Worm (Caenorhabditis elegans) whole organism, young adult: ENCODE data around the gene fbxa-179.
A peak's percentile ranks its signal among the peaks of the same experiment; 100 is the strongest.

Experiments
- B0261.1 ChIP-seq: sonication (generic microtip); optimal IDR thresholded peaks from 2 replicates; lab custom pipeline; 2016; ENCODE audit warnings: mild to moderate bottlenecking, missing genetic modification characterization, moderate library complexity, missing compliant biosample characterization
- C17E4.6 ChIP-seq: fragments of 200-800 bp; sonication (Bioruptor generic); IDR thresholded peaks from 2 replicates; pipeline ENCODE4 v1.3.6; 2022; ENCODE audit warnings: missing genetic modification reagents, missing genetic modification characterization, missing compliant biosample characterization
- D2030.7 ChIP-seq: fragments of 200-800 bp; sonication (Bioruptor generic); IDR thresholded peaks from 2 replicates; pipeline ENCODE4 v1.3.6; 2022; ENCODE audit warnings: missing genetic modification reagents, missing genetic modification characterization, missing compliant biosample characterization
- K12H6.12 ChIP-seq: fragments of 200-800 bp; sonication (Bioruptor generic); optimal IDR thresholded peaks from 2 replicates; lab custom pipeline; 2018; ENCODE audit warnings: mild to moderate bottlenecking, missing genetic modification characterization, missing compliant biosample characterization
- aptf-2 ChIP-seq: fragments of 200-800 bp; sonication (Bioruptor generic); conservative IDR thresholded peaks from 2 replicates; pipeline ENCODE4 v1.3.6; 2022; ENCODE audit warnings: missing genetic modification reagents, missing genetic modification characterization, missing compliant biosample characterization
- athp-1 ChIP-seq: sonication (generic microtip); optimal IDR thresholded peaks from 2 replicates; lab custom pipeline; 2017; ENCODE audit warnings: mild to moderate bottlenecking, missing genetic modification characterization, missing compliant biosample characterization
- attf-3 ChIP-seq: fragments of 200-800 bp; sonication (Bioruptor generic); conservative IDR thresholded peaks from 2 replicates; pipeline ENCODE4 v1.3.6; 2022; ENCODE audit warnings: missing genetic modification reagents, missing genetic modification characterization, missing compliant biosample characterization
- cebp-1 ChIP-seq, 2 experiments: fragments of 200-800 bp in 1 of 2; sonication (Bioruptor generic) in 1 of 2; sonication (generic microtip) in 1 of 2; IDR thresholded peaks in 1 of 2; optimal IDR thresholded peaks in 1 of 2; 2 replicates each; pipeline versions ENCODE4 v1.3.6 to Lab custom; 2017 to 2022; ENCODE audit warnings: missing compliant biosample characterization in 2 of 2, missing genetic modification characterization in 2 of 2, mild to moderate bottlenecking in 1 of 2, missing genetic modification reagents in 1 of 2, moderate library complexity in 1 of 2
- cebp-2 ChIP-seq: fragments of 200-800 bp; sonication (Bioruptor generic); IDR thresholded peaks from 2 replicates; pipeline ENCODE4 v1.3.6; 2022; ENCODE audit warnings: missing genetic modification characterization, missing compliant biosample characterization
- ceh-100 ChIP-seq: fragments of 200-800 bp; sonication (Bioruptor generic); IDR thresholded peaks from 2 replicates; pipeline ENCODE4 v1.3.6; 2022; ENCODE audit warnings: missing genetic modification reagents, missing genetic modification characterization, missing compliant biosample characterization
- ceh-79 ChIP-seq: sonication (generic microtip); optimal IDR thresholded peaks from 2 replicates; lab custom pipeline; 2017; ENCODE audit warnings: mild to moderate bottlenecking, missing genetic modification characterization, missing compliant biosample characterization
- dox-1 ChIP-seq: fragments of 200-800 bp; sonication (Bioruptor generic); IDR thresholded peaks from 2 replicates; pipeline ENCODE4 v1.3.6; 2022; ENCODE audit warnings: missing genetic modification reagents, missing genetic modification characterization, missing compliant biosample characterization
- egl-44 ChIP-seq: fragments of 200-800 bp; sonication (Bioruptor generic); IDR thresholded peaks from 2 replicates; pipeline ENCODE4 v1.3.6; 2022; ENCODE audit warnings: missing genetic modification reagents, missing genetic modification characterization, missing compliant biosample characterization
- him-1 ChIP-seq: sonication (generic microtip); optimal IDR thresholded peaks from 2 replicates; lab custom pipeline; 2016; ENCODE audit warnings: missing genotype, missing genetic modification reagents, missing genetic modification characterization, missing compliant biosample characterization
- hlh-12 ChIP-seq: sonication (generic microtip); optimal IDR thresholded peaks from 2 replicates; lab custom pipeline; 2016; ENCODE audit warnings: missing genetic modification characterization, missing compliant biosample characterization
- hlh-26 ChIP-seq: fragments of 200-800 bp; sonication (Bioruptor generic); conservative IDR thresholded peaks from 2 replicates; pipeline ENCODE4 v1.3.6; 2022; ENCODE audit warnings: missing genetic modification reagents, missing genetic modification characterization, missing compliant biosample characterization
- hmg-20 ChIP-seq: fragments of 200-800 bp; sonication (Bioruptor generic); IDR thresholded peaks from 2 replicates; pipeline ENCODE4 v1.3.6; 2022; ENCODE audit warnings: missing genetic modification reagents, missing genetic modification characterization, missing compliant biosample characterization
- lag-1 ChIP-seq: fragments of 200-800 bp; sonication (Bioruptor generic); IDR thresholded peaks from 2 replicates; pipeline ENCODE4 v1.3.6; 2022; ENCODE audit warnings: missing genetic modification reagents, missing genetic modification characterization, missing compliant biosample characterization
- let-607 ChIP-seq, 2 experiments: fragments of 200-800 bp in 1 of 2; sonication (Bioruptor generic) in 1 of 2; sonication (generic microtip) in 1 of 2; optimal IDR thresholded peaks; 2 replicates each; lab custom pipeline; 2016 to 2018; ENCODE audit warnings: mild to moderate bottlenecking in 2 of 2, missing compliant biosample characterization in 2 of 2, missing genetic modification characterization in 2 of 2, moderate library complexity in 2 of 2, missing genotype in 1 of 2
- lin-26 ChIP-seq: fragments of 200-800 bp; sonication (Bioruptor generic); IDR thresholded peaks from 2 replicates; pipeline ENCODE4 v1.3.6; 2022; ENCODE audit warnings: missing genetic modification reagents, missing genetic modification characterization, missing compliant biosample characterization
- lin-40 ChIP-seq: sonication (generic microtip); optimal IDR thresholded peaks from 2 replicates; lab custom pipeline; 2016; ENCODE audit warnings: missing genetic modification characterization, mild to moderate bottlenecking, missing compliant biosample characterization, missing genotype, missing genetic modification reagents
- lsl-1 ChIP-seq: fragments of 200-800 bp; sonication (Bioruptor generic); optimal IDR thresholded peaks from 2 replicates; lab custom pipeline; 2018; ENCODE audit warnings: mild to moderate bottlenecking, missing genetic modification characterization, moderate library complexity, missing compliant biosample characterization
- madf-3 ChIP-seq: fragments of 200-800 bp; sonication (Bioruptor generic); IDR thresholded peaks from 2 replicates; pipeline ENCODE4 v1.3.6; 2022; ENCODE audit warnings: missing genetic modification reagents, missing genetic modification characterization, missing compliant biosample characterization
- mel-28 ChIP-seq: sonication (generic microtip); optimal IDR thresholded peaks from 2 replicates; lab custom pipeline; 2016; ENCODE audit warnings: borderline replicate concordance, mild to moderate bottlenecking, missing genetic modification characterization, missing compliant biosample characterization
- pbrm-1 ChIP-seq: fragments of 200-800 bp; sonication (Bioruptor generic); IDR thresholded peaks from 2 replicates; pipeline ENCODE4 v1.3.6; 2022; ENCODE audit warnings: missing genetic modification reagents, missing genetic modification characterization, missing compliant biosample characterization
- repo-1 ChIP-seq: sonication (generic microtip); optimal IDR thresholded peaks from 2 replicates; lab custom pipeline; 2017; ENCODE audit warnings: mild to moderate bottlenecking, missing genetic modification characterization, missing compliant biosample characterization
- rpc-1 ChIP-seq, 2 experiments: fragments of 150-350 bp in 1 of 2; sonication (generic microtip) in 1 of 2; optimal IDR thresholded peaks; 2 replicates each; lab custom pipeline; 2014 to 2018; ENCODE audit warnings: missing biosample characterization in 1 of 2, missing genetic modification characterization in 1 of 2, missing genetic modification reagents in 1 of 2, missing genotype in 1 of 2
- snpc-1.3 ChIP-seq: sonication (generic microtip); optimal IDR thresholded peaks from 2 replicates; lab custom pipeline; 2017; ENCODE audit warnings: missing genetic modification characterization, mild to moderate bottlenecking, missing compliant biosample characterization, antibody characterized with exemption, moderate library complexity, missing genotype, missing genetic modification reagents; ENCODE audit not compliant: insufficient read depth
- snpc-4 ChIP-seq, 5 experiments: fragments of 150-350 bp in 1 of 5; sonication (generic microtip) in 4 of 5; optimal IDR thresholded peaks; 2 replicates each; lab custom pipeline; 2014 to 2018; ENCODE audit warnings: missing genetic modification characterization in 5 of 5, missing biosample characterization in 3 of 5, antibody characterized with exemption in 2 of 5, mild to moderate bottlenecking in 2 of 5, missing compliant biosample characterization in 2 of 5, missing genotype in 2 of 5, moderate library complexity in 2 of 5, missing genetic modification reagents in 1 of 5
- tbx-9 ChIP-seq: sonication (generic microtip); optimal IDR thresholded peaks from 2 replicates; lab custom pipeline; 2016; ENCODE audit warnings: borderline replicate concordance, missing genetic modification characterization, inconsistent platforms, missing compliant biosample characterization
- zim-3 ChIP-seq: sonication (generic microtip); optimal IDR thresholded peaks from 2 replicates; lab custom pipeline; 2017; ENCODE audit warnings: mild to moderate bottlenecking, missing genetic modification characterization, moderate library complexity, missing compliant biosample characterization
- ztf-18 ChIP-seq: sonication (generic microtip); optimal IDR thresholded peaks from 2 replicates; lab custom pipeline; 2016; ENCODE audit warnings: missing genotype, mild to moderate bottlenecking, missing genetic modification characterization, missing compliant biosample characterization
- ztf-26 ChIP-seq: sonication (generic microtip); optimal IDR thresholded peaks from 2 replicates; lab custom pipeline; 2017; ENCODE audit warnings: missing genetic modification characterization, missing compliant biosample characterization

fbxa-179 gene

DNA sequence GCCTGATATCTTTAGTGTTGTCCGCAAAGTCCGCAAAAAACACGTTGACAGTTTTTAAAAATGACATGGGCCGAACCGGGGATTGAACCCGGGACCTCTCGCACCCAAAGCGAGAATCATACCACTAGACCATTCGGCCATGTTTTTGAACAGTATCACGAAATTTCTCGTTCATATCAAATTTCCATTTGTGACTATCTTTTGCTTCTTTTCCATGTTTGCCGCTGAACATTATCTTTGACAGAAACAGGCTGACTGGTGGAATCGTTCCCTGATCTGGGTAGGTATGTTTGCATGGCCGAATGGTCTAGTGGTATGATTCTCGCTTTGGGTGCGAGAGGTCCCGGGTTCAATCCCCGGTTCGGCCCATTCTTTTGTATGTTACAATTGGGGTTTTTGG lies 25.1 kb upstream of the fbxa-179 start (continued):
- TF ChIP-seq zim-3 (tag; lab: Kevin White, UChicago): peak; percentile 68
- peak; percentile 26 for TF ChIP-seq athp-1 (tag; lab: Kevin White, UChicago)
- peak; percentile 83; the same call in 1 of the 2 replicates for TF ChIP-seq dox-1
- peak; percentile 64 for TF ChIP-seq D2030.7 (GFP tag; lab: Robert Waterston, UW)
- peak; percentile 79 for TF ChIP-seq lin-40
- TF ChIP-seq him-1 (tag; lab: Kevin White, UChicago): peak; percentile 56

DNA sequence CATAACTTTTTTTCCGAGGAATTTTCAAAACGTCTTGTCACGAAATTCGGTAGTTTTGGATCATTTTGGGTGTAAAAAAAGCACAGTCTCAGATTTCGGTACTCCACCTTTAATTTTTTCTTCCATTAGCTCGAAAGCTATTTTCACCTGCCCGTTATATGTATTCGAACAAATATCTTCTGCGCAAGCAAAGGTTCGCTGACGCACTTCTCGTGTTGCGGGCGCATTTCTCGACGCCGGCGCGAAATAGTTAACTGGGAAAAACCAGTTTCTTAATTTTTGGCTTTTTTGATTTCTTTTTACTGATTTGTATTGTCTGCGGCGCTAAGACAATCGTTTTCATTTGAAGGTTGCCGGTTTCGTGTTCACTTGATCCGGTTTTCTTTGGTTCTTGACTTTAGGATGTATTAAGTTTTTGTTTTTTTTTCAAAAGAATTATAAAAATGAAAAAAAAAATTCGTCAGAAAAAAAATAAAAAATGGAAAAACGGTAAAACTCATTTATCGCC lies 23.0 kb upstream of the fbxa-179 start:
- TF ChIP-seq ztf-18 (tag; lab: Kevin White, UChicago): peak; percentile 65
- no peak for TF ChIP-seq cebp-1 (GFP tag; IDR thresholded peaks at IDR 0.05; lab: Robert Waterston, UW)
- TF ChIP-seq cebp-1 (tag; optimal IDR thresholded peaks at IDR 0.05; lab: Kevin White, UChicago): no peak

DNA sequence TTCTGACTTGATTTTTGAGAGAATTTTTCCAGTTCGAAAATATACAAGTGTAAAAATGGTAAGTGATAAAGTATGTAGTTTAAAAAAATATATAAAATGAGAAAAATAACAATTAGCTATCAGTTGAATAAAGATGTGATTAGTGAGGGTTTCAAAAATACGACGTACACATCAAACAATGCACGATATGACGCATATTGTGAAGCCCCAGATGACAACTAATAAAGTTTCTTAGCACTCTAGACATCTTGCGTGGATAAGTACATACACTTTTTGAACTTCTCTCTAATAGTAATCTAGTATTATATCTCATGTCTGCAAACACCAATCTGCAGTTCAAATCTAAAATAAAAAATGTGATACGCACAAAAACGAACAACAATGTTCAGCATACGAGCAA lies 17.8 kb upstream of the fbxa-179 start:
- TF ChIP-seq ceh-79 (tag; lab: Kevin White, UChicago) (no peak), cebp-2 (GFP tag; lab: Robert Waterston, UW) (no peak), hlh-12 (no peak), lsl-1 (GFP tag; lab: Kevin White, UChicago) (no peak), snpc-1.3 (no peak), egl-44 (GFP tag; lab: Robert Waterston, UW) (no peak), C17E4.6 (GFP tag; lab: Robert Waterston, UW) (no peak)

DNA sequence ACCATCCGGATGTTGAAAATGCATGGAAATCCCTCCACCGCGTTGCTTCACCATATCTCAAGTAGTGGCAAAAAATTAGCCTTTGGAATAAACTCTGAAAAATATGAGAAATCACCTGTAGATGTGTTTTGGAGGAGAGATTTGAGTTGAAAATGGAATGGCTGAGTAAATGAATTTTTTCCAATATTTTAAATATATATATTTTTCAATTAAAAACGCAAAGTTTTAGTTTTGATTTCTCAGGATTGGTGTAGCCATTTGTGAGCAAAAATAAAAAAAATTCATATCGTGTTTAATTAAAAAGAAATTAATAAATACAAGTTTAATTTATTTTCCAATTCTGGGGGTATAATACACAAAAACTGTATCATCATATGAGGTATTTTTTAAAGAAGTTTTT lies 15.4 kb upstream of the fbxa-179 start, which contains the start of gene F23D12.1:
Gene F23D12.1, minus strand, starts transcription at position 101 of the 400 bp plus-strand sequence.
- TF ChIP-seq K12H6.12 (tag; lab: Kevin White, UChicago): no peak
- no peak for TF ChIP-seq ceh-79 (tag; lab: Kevin White, UChicago)
- TF ChIP-seq hlh-26 (GFP tag; lab: Robert Waterston, UW): no peak
- TF ChIP-seq athp-1 (tag; lab: Kevin White, UChicago): no peak
- no peak for TF ChIP-seq let-607 (tag; optimal IDR thresholded peaks at IDR 0.05; lab: Kevin White, UChicago)
- TF ChIP-seq aptf-2 (GFP tag; lab: Robert Waterston, UW): no peak
- no peak for TF ChIP-seq mel-28
- TF ChIP-seq rpc-1 (optimal IDR thresholded peaks at IDR 0.05; lab: Kevin White, UChicago): no peak
- no peak for TF ChIP-seq rpc-1 (tag; optimal IDR thresholded peaks at IDR 0.05; lab: Kevin White, UChicago)
- no peak for TF ChIP-seq hlh-12
- TF ChIP-seq lsl-1 (GFP tag; lab: Kevin White, UChicago): no peak
- no peak for TF ChIP-seq attf-3 (GFP tag; lab: Robert Waterston, UW)
- TF ChIP-seq pbrm-1: no peak
- no peak for TF ChIP-seq cebp-2 (GFP tag; lab: Robert Waterston, UW)
- no peak for TF ChIP-seq tbx-9 (tag; lab: Kevin White, UChicago)
- TF ChIP-seq B0261.1 (tag; lab: Kevin White, UChicago): no peak

DNA sequence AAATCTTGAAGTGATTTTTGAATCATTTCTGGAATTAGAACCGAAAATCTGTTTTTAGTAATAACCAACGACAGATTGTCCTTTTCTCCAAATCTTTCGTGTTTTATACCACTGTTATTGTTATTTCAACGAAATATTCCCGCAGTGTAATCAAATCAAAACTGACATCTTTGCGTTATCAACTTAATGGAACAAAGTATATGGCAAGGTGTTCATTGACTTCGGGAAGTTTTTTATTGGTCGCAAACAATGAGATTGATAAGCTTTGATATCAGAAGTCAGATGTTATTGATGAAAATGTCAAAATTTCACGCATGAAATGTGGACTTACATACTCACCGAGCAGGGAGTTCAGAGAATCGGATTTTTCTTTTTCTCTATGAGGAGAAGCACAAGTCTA lies 12.0 kb upstream of the fbxa-179 start, which contains the start of gene F23D12.11:
Gene F23D12.11, minus strand, starts transcription at position 79 of the 400 bp plus-strand sequence.
- no peak for TF ChIP-seq ztf-26 (tag; lab: Kevin White, UChicago)

DNA sequence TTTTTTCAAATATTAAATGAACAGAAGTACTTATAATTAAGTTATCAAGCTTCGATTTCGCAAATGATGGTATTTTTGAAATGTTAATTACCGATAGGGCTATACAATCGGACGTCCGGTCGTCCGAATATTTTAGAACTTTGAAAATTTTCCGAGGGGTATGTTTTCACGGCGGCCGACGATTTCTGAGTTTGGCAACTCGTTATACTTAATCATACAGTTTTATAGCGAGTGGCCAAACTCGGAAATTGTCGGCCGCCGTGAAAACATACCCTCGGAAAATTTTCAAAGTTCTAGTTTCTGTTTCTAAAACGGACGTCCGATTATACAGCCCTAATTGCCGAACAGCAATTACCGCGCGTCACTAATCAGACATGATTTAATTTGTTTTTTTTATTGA lies 11.5 kb upstream of the fbxa-179 start:
- no peak for TF ChIP-seq hmg-20 (GFP tag; lab: Robert Waterston, UW)
- TF ChIP-seq madf-3 (GFP tag; lab: Robert Waterston, UW): no peak
- TF ChIP-seq ceh-100 (GFP tag; lab: Robert Waterston, UW): no peak
- TF ChIP-seq lag-1: no peak
- no peak for TF ChIP-seq repo-1
- TF ChIP-seq snpc-4 (GFP tag; optimal IDR thresholded peaks at IDR 0.05; lab: Kevin White, UChicago): no peak
- TF ChIP-seq snpc-4 (tag; optimal IDR thresholded peaks at IDR 0.05; lab: Kevin White, UChicago): peak in 3 of 4 experiments; percentile 40 to 89 (median 88)
- no peak for TF ChIP-seq lin-26 (GFP tag; lab: Robert Waterston, UW)
